Fruit fly (Drosophila melanogaster) whole organism, embryonic: ENCODE data around the gene CG15431.

Experiments
- Aef1 ChIP-seq: fragments of 200-800 bp; sonication (Bioruptor generic); IDR thresholded peaks from 3 replicates; pipeline ENCODE4 v1.3.6; 2022; ENCODE audit warnings: missing biosample characterization, missing genetic modification characterization
- B-H2 ChIP-seq: fragments of 200-800 bp; sonication (Bioruptor generic); optimal IDR thresholded peaks from 2 replicates; lab custom pipeline; 2018; ENCODE audit warnings: missing biosample characterization, mild to moderate bottlenecking, missing genetic modification characterization
- Bgb ChIP-seq: fragments of 200-800 bp; sonication (Bioruptor generic); IDR thresholded peaks from 2 replicates; pipeline ENCODE4 v1.3.6; 2022; ENCODE audit warnings: missing biosample characterization, missing genetic modification characterization; ENCODE audit not compliant: partially characterized antibody
- C15 ChIP-seq: fragments of 200-800 bp; sonication (Bioruptor generic); IDR thresholded peaks from 3 replicates; pipeline ENCODE4 v1.3.6; 2022; ENCODE audit warnings: missing biosample characterization, missing genetic modification characterization
- CG11456 ChIP-seq: fragments of 200-800 bp; sonication (Bioruptor generic); IDR thresholded peaks from 3 replicates; pipeline ENCODE4 v1.3.6; 2022; ENCODE audit warnings: missing biosample characterization, missing genetic modification characterization
- CG11504 ChIP-seq: fragments of 200-800 bp; sonication (Bioruptor generic); optimal IDR thresholded peaks from 3 replicates; lab custom pipeline; 2019; ENCODE audit warnings: missing biosample characterization, mild to moderate bottlenecking, missing genetic modification characterization, moderate library complexity
- CG11695 ChIP-seq: fragments of 200-800 bp; sonication (Bioruptor generic); IDR thresholded peaks from 3 replicates; pipeline ENCODE4 v1.3.6; 2022; ENCODE audit warnings: missing biosample characterization, missing genetic modification characterization
- CG12071 ChIP-seq: fragments of 200-800 bp; sonication (Bioruptor generic); optimal IDR thresholded peaks from 3 replicates; lab custom pipeline; 2018; ENCODE audit warnings: missing biosample characterization, mild to moderate bottlenecking, missing genetic modification characterization
- CG12219 ChIP-seq: fragments of 200-800 bp; sonication (Bioruptor generic); optimal IDR thresholded peaks from 3 replicates; lab custom pipeline; 2018; ENCODE audit warnings: missing biosample characterization, mild to moderate bottlenecking, missing genetic modification characterization
- CG12659 ChIP-seq: fragments of 200-800 bp; sonication (Bioruptor generic); optimal IDR thresholded peaks from 3 replicates; lab custom pipeline; 2017; ENCODE audit warnings: mild to moderate bottlenecking, missing biosample characterization, missing genetic modification reagents, missing genetic modification characterization
- CG15011 ChIP-seq: fragments of 200-800 bp; sonication (Bioruptor generic); optimal IDR thresholded peaks from 3 replicates; lab custom pipeline; 2018; ENCODE audit warnings: missing biosample characterization, mild to moderate bottlenecking, missing genetic modification characterization
- CG15601 ChIP-seq: fragments of 200-800 bp; sonication (Bioruptor generic); optimal IDR thresholded peaks from 3 replicates; lab custom pipeline; 2019; ENCODE audit warnings: missing biosample characterization, mild to moderate bottlenecking, missing genetic modification characterization, moderate library complexity
- CG18476 ChIP-seq: fragments of 200-800 bp; sonication (Bioruptor generic); optimal IDR thresholded peaks from 2 replicates; lab custom pipeline; 2016; ENCODE audit warnings: missing biosample characterization, mild to moderate bottlenecking, missing genetic modification characterization
- CG34224 ChIP-seq: fragments of 200-800 bp; sonication (Bioruptor generic); IDR thresholded peaks from 3 replicates; pipeline ENCODE4 v1.3.6; 2022; ENCODE audit warnings: missing biosample characterization, missing genetic modification characterization; ENCODE audit not compliant: partially characterized antibody
- CG34422 ChIP-seq: fragments of 200-800 bp; sonication (Bioruptor generic); IDR thresholded peaks from 3 replicates; pipeline ENCODE4 v1.3.6; 2022; ENCODE audit warnings: missing biosample characterization, missing genetic modification characterization
- CG4328 ChIP-seq: fragments of 200-800 bp; sonication (Bioruptor generic); optimal IDR thresholded peaks from 3 replicates; lab custom pipeline; 2017; ENCODE audit warnings: missing biosample characterization, missing genetic modification reagents, missing genetic modification characterization
- CG7745 ChIP-seq: fragments of 200-800 bp; sonication (Bioruptor generic); optimal IDR thresholded peaks from 2 replicates; lab custom pipeline; 2018; ENCODE audit warnings: missing biosample characterization, mild to moderate bottlenecking, missing genetic modification characterization, moderate library complexity
- CG8281 ChIP-seq: fragments of 200-800 bp; sonication (Bioruptor generic); optimal IDR thresholded peaks from 2 replicates; lab custom pipeline; 2018; ENCODE audit warnings: missing biosample characterization, mild to moderate bottlenecking, missing genetic modification characterization, moderate library complexity
- CG9437 ChIP-seq: fragments of 200-800 bp; sonication (Bioruptor generic); optimal IDR thresholded peaks from 2 replicates; lab custom pipeline; 2018; ENCODE audit warnings: missing biosample characterization, mild to moderate bottlenecking, missing genetic modification characterization
- Dll ChIP-seq: fragments of 200-800 bp; sonication (Bioruptor generic); IDR thresholded peaks from 4 replicates; pipeline ENCODE4 v1.3.6; 2022; ENCODE audit warnings: missing biosample characterization, missing genetic modification characterization; ENCODE audit not compliant: partially characterized antibody
- Doc3 ChIP-seq: fragments of 200-800 bp; sonication (Bioruptor generic); IDR thresholded peaks from 3 replicates; pipeline ENCODE4 v1.3.6; 2022; ENCODE audit warnings: missing biosample characterization, missing genetic modification characterization; ENCODE audit not compliant: partially characterized antibody
- Ets97D ChIP-seq: fragments of 200-800 bp; sonication (Bioruptor generic); optimal IDR thresholded peaks from 3 replicates; lab custom pipeline; 2016; ENCODE audit warnings: missing biosample characterization, missing genetic modification characterization
- Mes4 ChIP-seq: fragments of 200-800 bp; sonication (Bioruptor generic); optimal IDR thresholded peaks from 2 replicates; lab custom pipeline; 2016; ENCODE audit warnings: missing biosample characterization, missing genetic modification characterization
- Poxn ChIP-seq: fragments of 200-800 bp; sonication (Bioruptor generic); IDR thresholded peaks from 2 replicates; pipeline ENCODE4 v1.3.6; 2022; ENCODE audit warnings: missing biosample characterization, missing genetic modification characterization
- Ravus ChIP-seq: fragments of 200-800 bp; sonication (Bioruptor generic); IDR thresholded peaks from 2 replicates; pipeline ENCODE4 v1.3.6; 2022; ENCODE audit warnings: missing biosample characterization, missing genetic modification characterization
- btn ChIP-seq: fragments of 200-800 bp; sonication (Bioruptor generic); optimal IDR thresholded peaks from 2 replicates; lab custom pipeline; 2016; ENCODE audit warnings: missing biosample characterization, missing genetic modification characterization
- ci ChIP-seq: fragments of 200-800 bp; sonication (Bioruptor generic); IDR thresholded peaks from 3 replicates; pipeline ENCODE4 v1.3.6; 2022; ENCODE audit warnings: missing biosample characterization, missing genetic modification characterization
- crc ChIP-seq: fragments of 200-800 bp; sonication (Bioruptor generic); optimal IDR thresholded peaks from 2 replicates; lab custom pipeline; 2016; ENCODE audit warnings: missing biosample characterization, missing genetic modification characterization
- croc ChIP-seq: fragments of 200-800 bp; sonication (Bioruptor generic); conservative IDR thresholded peaks from 3 replicates; pipeline ENCODE4 v1.3.6; 2022; ENCODE audit warnings: missing biosample characterization, missing genetic modification characterization
- disco-r ChIP-seq: fragments of 200-800 bp; sonication (Bioruptor generic); optimal IDR thresholded peaks from 2 replicates; lab custom pipeline; 2016; ENCODE audit warnings: missing biosample characterization, missing genetic modification characterization
- dmrt11E ChIP-seq: fragments of 200-800 bp; sonication (Bioruptor generic); optimal IDR thresholded peaks from 3 replicates; lab custom pipeline; 2018; ENCODE audit warnings: missing biosample characterization, mild to moderate bottlenecking, missing genetic modification characterization, moderate library complexity
- fru ChIP-seq: fragments of >200 bp; optimal IDR thresholded peaks from 2 replicates; lab custom pipeline; 2017
- ind ChIP-seq: fragments of 200-800 bp; sonication (Bioruptor generic); optimal IDR thresholded peaks from 3 replicates; lab custom pipeline; 2016; ENCODE audit warnings: missing biosample characterization, missing genetic modification characterization
- kah ChIP-seq: fragments of 200-800 bp; sonication (Bioruptor generic); optimal IDR thresholded peaks from 2 replicates; lab custom pipeline; 2018; ENCODE audit warnings: missing biosample characterization, mild to moderate bottlenecking, missing genetic modification characterization
- lola ChIP-seq, 3 experiments: fragments of >200 bp in 2 of 3; fragments of 200-800 bp in 1 of 3; sonication (Bioruptor generic) in 1 of 3; optimal IDR thresholded peaks; 2 replicates each; lab custom pipeline; 2017 to 2019; ENCODE audit warnings: missing biosample characterization in 3 of 3, missing genetic modification characterization in 3 of 3, mild to moderate bottlenecking in 1 of 3, moderate library complexity in 1 of 3
- mld ChIP-seq: fragments of 200-800 bp; sonication (Bioruptor generic); IDR thresholded peaks from 3 replicates; pipeline ENCODE4 v1.3.6; 2022; ENCODE audit warnings: missing biosample characterization, missing genetic modification characterization; ENCODE audit not compliant: partially characterized antibody
- psq ChIP-seq: fragments of 200-800 bp; sonication (Bioruptor generic); optimal IDR thresholded peaks from 2 replicates; lab custom pipeline; 2017; ENCODE audit warnings: missing biosample characterization, missing genetic modification characterization
- slbo ChIP-seq: fragments of 200-800 bp; sonication (Bioruptor generic); IDR thresholded peaks from 2 replicates; pipeline ENCODE4 v1.3.6; 2022; ENCODE audit warnings: missing biosample characterization, missing genetic modification characterization
- slp2 ChIP-seq: fragments of 200-800 bp; sonication (Bioruptor generic); optimal IDR thresholded peaks from 2 replicates; lab custom pipeline; 2016; ENCODE audit warnings: missing biosample characterization, missing genetic modification characterization
- sqz ChIP-seq: fragments of 200-800 bp; sonication (Bioruptor generic); optimal IDR thresholded peaks from 3 replicates; lab custom pipeline; 2018; ENCODE audit warnings: missing biosample characterization, mild to moderate bottlenecking, missing genetic modification characterization
- tio ChIP-seq: fragments of 200-800 bp; sonication (Bioruptor generic); optimal IDR thresholded peaks from 2 replicates; lab custom pipeline; 2017; ENCODE audit warnings: missing biosample characterization, missing genetic modification characterization, inconsistent platforms
- tll ChIP-seq, 2 experiments: fragments of 200-800 bp in 1 of 2; fragments of >200 bp in 1 of 2; sonication (Bioruptor generic) in 1 of 2; optimal IDR thresholded peaks; 2 replicates each; lab custom pipeline; 2017 to 2019; ENCODE audit warnings: missing biosample characterization in 2 of 2, missing genetic modification characterization in 2 of 2, mild to moderate bottlenecking in 1 of 2, moderate library complexity in 1 of 2
- ttk ChIP-seq: fragments of 200-800 bp; sonication (Bioruptor generic); IDR thresholded peaks from 2 replicates; pipeline ENCODE4 v2.1.2; 2022; ENCODE audit warnings: missing biosample characterization, missing genetic modification characterization
- vfl ChIP-seq: fragments of 200-800 bp; sonication (Bioruptor generic); optimal IDR thresholded peaks from 2 replicates; lab custom pipeline; 2016; ENCODE audit warnings: missing biosample characterization, missing genetic modification characterization
- vnd ChIP-seq: fragments of 200-800 bp; sonication (Bioruptor generic); IDR thresholded peaks from 3 replicates; pipeline ENCODE4 v1.3.6; 2022; ENCODE audit warnings: missing biosample characterization, missing genetic modification characterization; ENCODE audit not compliant: partially characterized antibody
- wdn ChIP-seq: fragments of 200-800 bp; sonication (Bioruptor generic); IDR thresholded peaks from 2 replicates; pipeline ENCODE4 v1.3.6; 2022; ENCODE audit warnings: missing biosample characterization, missing genetic modification characterization
- wor ChIP-seq: fragments of 200-800 bp; sonication (Bioruptor generic); IDR thresholded peaks from 2 replicates; pipeline ENCODE4 v1.3.6; 2022; ENCODE audit warnings: missing biosample characterization, missing genetic modification characterization

The CG15431 gene

dm6 chr2L:4458119-4459056 lies 17.3 kb upstream of the CG15431 start, which contains the start of gene RpL27A (continued):
- peak; percentile 11 for TF ChIP-seq CG8281 (tag; lab: Kevin White, UChicago)
- no peak for TF ChIP-seq tio (GFP tag; lab: Kevin White, UChicago)
- peak in 1 of 3 experiments; percentile 70 for TF ChIP-seq lola (GFP tag; optimal IDR thresholded peaks at IDR 0.05; lab: Kevin White, UChicago)
- peak; percentile 91 for TF ChIP-seq CG11456
- TF ChIP-seq CG11504 (tag; lab: Kevin White, UChicago), result peak; percentile 77
- no peak for TF ChIP-seq mld (GFP tag; lab: Robert Waterston, UW)
- peak; percentile 92 for TF ChIP-seq CG12659 (GFP tag; lab: Kevin White, UChicago)
- peak; percentile 36 for TF ChIP-seq btn
- TF ChIP-seq CG4328, result peak; percentile 77
- no peak for TF ChIP-seq tll (GFP tag; optimal IDR thresholded peaks at IDR 0.05; lab: Kevin White, UChicago)
- peak; percentile 80 for TF ChIP-seq CG15601 (tag; lab: Kevin White, UChicago)
- TF ChIP-seq vfl (GFP tag; lab: Kevin White, UChicago), result peak; percentile 45
- no peak for TF ChIP-seq sqz (GFP tag; lab: Kevin White, UChicago)
- 0 out of 2 replicates have a peak, but pooled peaks have one; percentile 35 for TF ChIP-seq wor (GFP tag; lab: Robert Waterston, UW)
- peak; percentile 64 for TF ChIP-seq CG15011
- peak; percentile 41; the same call in 2 of the 3 replicates for TF ChIP-seq CG11695 (GFP tag; lab: Robert Waterston, UW)
- TF ChIP-seq Dll, result peak; percentile 32; the same call in 1 of the 4 replicates
- peak; percentile 87 for TF ChIP-seq Mes4 (GFP tag; lab: Kevin White, UChicago)
- no peak for TF ChIP-seq Doc3
- peak; percentile 58 for TF ChIP-seq Bgb (GFP tag; lab: Robert Waterston, UW)
- TF ChIP-seq slbo (GFP tag; lab: Robert Waterston, UW), result peak; percentile 81
- peak; percentile 53 for TF ChIP-seq wdn (GFP tag; lab: Robert Waterston, UW)
- peak; percentile 90 for TF ChIP-seq B-H2 (GFP tag; lab: Kevin White, UChicago)
- peak; percentile 32 for TF ChIP-seq ind
- peak; percentile 38 for TF ChIP-seq crc (GFP tag; lab: Kevin White, UChicago)
- TF ChIP-seq CG9437 (GFP tag; lab: Kevin White, UChicago), result peak; percentile 59
- TF ChIP-seq psq (GFP tag; lab: Kevin White, UChicago), result peak; percentile 51
- peak; percentile 81 for TF ChIP-seq kah (GFP tag; lab: Kevin White, UChicago)
- TF ChIP-seq Ravus (GFP tag; lab: Robert Waterston, UW), result no peak
- peak; percentile 56 for TF ChIP-seq slp2 (GFP tag; lab: Kevin White, UChicago)
- peak; percentile 91 for TF ChIP-seq CG12071 (GFP tag; lab: Kevin White, UChicago)
- TF ChIP-seq Aef1 (GFP tag; lab: Robert Waterston, UW), result peak; percentile 63; the same call in 2 of the 3 replicates
- peak; percentile 97 for TF ChIP-seq ci (GFP tag; lab: Robert Waterston, UW)
- TF ChIP-seq dmrt11E (tag; lab: Kevin White, UChicago), result peak; percentile 58
- TF ChIP-seq CG7745, result peak; percentile 39
- peak; percentile 37; the same call in 1 of the 2 replicates for TF ChIP-seq Poxn
- 0 out of 3 replicates have a peak, but pooled peaks have one; percentile 68 for TF ChIP-seq C15 (GFP tag; lab: Robert Waterston, UW)
- peak; percentile 24; the same call in 1 of the 3 replicates for TF ChIP-seq croc (GFP tag; lab: Robert Waterston, UW)
- peak; percentile 79 for TF ChIP-seq CG12219 (GFP tag; lab: Kevin White, UChicago)
- no peak for TF ChIP-seq CG34224 (GFP tag; lab: Robert Waterston, UW)
- TF ChIP-seq disco-r (GFP tag; lab: Kevin White, UChicago), result peak; percentile 66
- peak; percentile 17 for TF ChIP-seq CG18476 (GFP tag; lab: Kevin White, UChicago)
- peak; percentile 99 for TF ChIP-seq Ets97D (GFP tag; lab: Kevin White, UChicago)
- no peak for TF ChIP-seq fru
- peak; percentile 80 for TF ChIP-seq ttk
- TF ChIP-seq vnd, result peak; percentile 47; the same call in 1 of the 3 replicates
- TF ChIP-seq CG34422 (GFP tag; lab: Robert Waterston, UW), result peak; percentile 81; the same call in 2 of the 3 replicates
